Fruit fly (Drosophila melanogaster) whole organism, embryonic: Measurements from ENCODE around the gene LeuRS-m.

ENCODE experiments used
- Atf6 ChIP-seq: fragments of 200-800 bp; sonication (Bioruptor generic); IDR thresholded peaks from 2 replicates; pipeline ENCODE4 v1.3.6; 2022; ENCODE audit warnings: missing biosample characterization, missing genetic modification characterization
- CG11504 ChIP-seq: fragments of 200-800 bp; sonication (Bioruptor generic); optimal IDR thresholded peaks from 3 replicates; lab custom pipeline; 2019; ENCODE audit warnings: missing biosample characterization, mild to moderate bottlenecking, missing genetic modification characterization, moderate library complexity
- CG12659 ChIP-seq: fragments of 200-800 bp; sonication (Bioruptor generic); optimal IDR thresholded peaks from 3 replicates; lab custom pipeline; 2017; ENCODE audit warnings: mild to moderate bottlenecking, missing biosample characterization, missing genetic modification reagents, missing genetic modification characterization
- CG14860 ChIP-seq: fragments of 200-800 bp; sonication (Bioruptor generic); IDR thresholded peaks from 3 replicates; pipeline ENCODE4 v1.3.6; 2022; ENCODE audit warnings: missing biosample characterization, missing genetic modification characterization; ENCODE audit not compliant: partially characterized antibody
- CG17361 ChIP-seq: fragments of 200-800 bp; sonication (Bioruptor generic); IDR thresholded peaks from 3 replicates; pipeline ENCODE4 v1.3.6; 2022; ENCODE audit warnings: missing biosample characterization, missing genetic modification characterization
- CG18599 ChIP-seq: fragments of 200-800 bp; sonication (Bioruptor generic); optimal IDR thresholded peaks from 3 replicates; lab custom pipeline; 2017; ENCODE audit warnings: missing biosample characterization, missing genetic modification characterization, mild to moderate bottlenecking, moderate library complexity, missing genetic modification reagents
- CG31388 ChIP-seq: fragments of 200-800 bp; sonication (Bioruptor generic); optimal IDR thresholded peaks from 2 replicates; lab custom pipeline; 2016; ENCODE audit warnings: missing biosample characterization, missing genetic modification characterization
- CG31441 ChIP-seq: fragments of 200-800 bp; sonication (Bioruptor generic); IDR thresholded peaks from 2 replicates; pipeline ENCODE4 v1.3.6; 2022; ENCODE audit warnings: missing biosample characterization, missing genetic modification characterization
- CG7372 ChIP-seq: fragments of 200-800 bp; sonication (Bioruptor generic); IDR thresholded peaks from 2 replicates; pipeline ENCODE4 v1.3.6; 2022; ENCODE audit warnings: missing biosample characterization, missing genetic modification characterization
- CG7839 ChIP-seq: fragments of 200-800 bp; sonication (Bioruptor generic); optimal IDR thresholded peaks from 3 replicates; lab custom pipeline; 2018; ENCODE audit warnings: missing biosample characterization, mild to moderate bottlenecking, missing genetic modification characterization, moderate library complexity
- CG9215 ChIP-seq: fragments of 200-800 bp; sonication (Bioruptor generic); IDR thresholded peaks from 2 replicates; pipeline ENCODE4 v1.3.6; 2022; ENCODE audit warnings: missing biosample characterization, missing genetic modification characterization
- CG9609 ChIP-seq: fragments of 200-800 bp; sonication (Bioruptor generic); optimal IDR thresholded peaks from 3 replicates; lab custom pipeline; 2016; ENCODE audit warnings: missing biosample characterization, missing genetic modification characterization
- CG9817 ChIP-seq: fragments of 200-800 bp; sonication (Bioruptor generic); optimal IDR thresholded peaks from 2 replicates; lab custom pipeline; 2018; ENCODE audit warnings: missing biosample characterization, mild to moderate bottlenecking, missing genetic modification characterization, moderate library complexity
- Chrac-16 ChIP-seq: fragments of 200-800 bp; sonication (Bioruptor generic); optimal IDR thresholded peaks from 3 replicates; lab custom pipeline; 2016; ENCODE audit warnings: missing biosample characterization, missing genetic modification characterization
- Deaf1 ChIP-seq: fragments of 200-800 bp; optimal IDR thresholded peaks from 3 replicates; lab custom pipeline; 2019; ENCODE audit warnings: missing biosample characterization, mild to moderate bottlenecking, missing genetic modification characterization, moderate library complexity
- Drgx ChIP-seq: fragments of 200-800 bp; sonication (Bioruptor generic); IDR thresholded peaks from 2 replicates; pipeline ENCODE4 v1.3.6; 2022; ENCODE audit warnings: missing biosample characterization, missing genetic modification characterization
- E2f1 ChIP-seq: fragments of 200-800 bp; sonication (Bioruptor generic); IDR thresholded peaks from 2 replicates; pipeline ENCODE4 v1.3.6; 2022; ENCODE audit warnings: missing biosample characterization, missing genetic modification characterization
- Eip74EF ChIP-seq, 2 experiments: fragments of 200-800 bp in 1 of 2; fragments of >200 bp in 1 of 2; sonication (Bioruptor generic) in 1 of 2; optimal IDR thresholded peaks; 2 replicates each; lab custom pipeline; 2017 to 2019; ENCODE audit warnings: missing biosample characterization in 2 of 2, missing genetic modification characterization in 2 of 2, mild to moderate bottlenecking in 1 of 2, moderate library complexity in 1 of 2
- GATAe ChIP-seq: fragments of 200-800 bp; sonication (Bioruptor generic); conservative IDR thresholded peaks from 2 replicates; pipeline ENCODE4 v1.3.6; 2022; ENCODE audit warnings: missing biosample characterization, missing genetic modification characterization
- Hmr ChIP-seq: fragments of 200-800 bp; sonication (Bioruptor generic); optimal IDR thresholded peaks from 3 replicates; lab custom pipeline; 2017; ENCODE audit warnings: mild to moderate bottlenecking, missing biosample characterization, missing genetic modification reagents, missing genetic modification characterization
- Hr51 ChIP-seq, 2 experiments: fragments of 200-800 bp; sonication (Bioruptor generic); optimal IDR thresholded peaks; 2 replicates in 1 of 2; 3 replicates in 1 of 2; lab custom pipeline; 2016 to 2018; ENCODE audit warnings: missing biosample characterization in 2 of 2, missing genetic modification characterization in 2 of 2, mild to moderate bottlenecking in 1 of 2, moderate library complexity in 1 of 2
- Lhr ChIP-seq: fragments of 200-800 bp; sonication (Bioruptor generic); optimal IDR thresholded peaks from 3 replicates; lab custom pipeline; 2017; ENCODE audit warnings: mild to moderate bottlenecking, missing biosample characterization, missing genetic modification reagents, missing genetic modification characterization
- Med ChIP-seq: fragments of 200-800 bp; sonication (Bioruptor generic); peaks from one replicate; lab custom pipeline; 2016; ENCODE audit warnings: missing biosample characterization, missing genetic modification characterization, mild to moderate bottlenecking, inconsistent platforms, moderate library complexity
- Oli ChIP-seq: fragments of 200-800 bp; sonication (Bioruptor generic); optimal IDR thresholded peaks from 2 replicates; lab custom pipeline; 2018; ENCODE audit warnings: missing biosample characterization, mild to moderate bottlenecking, missing genetic modification characterization, moderate library complexity
- Optix ChIP-seq: fragments of 200-800 bp; sonication (Bioruptor generic); IDR thresholded peaks from 3 replicates; pipeline ENCODE4 v1.3.6; 2022; ENCODE audit warnings: missing biosample characterization, missing genetic modification characterization
- PHDP ChIP-seq: fragments of 200-800 bp; sonication (Bioruptor generic); optimal IDR thresholded peaks from 3 replicates; lab custom pipeline; 2018; ENCODE audit warnings: missing biosample characterization, mild to moderate bottlenecking, missing genetic modification characterization, moderate library complexity
- Rfx ChIP-seq: fragments of 200-800 bp; sonication (Bioruptor generic); IDR thresholded peaks from 2 replicates; pipeline ENCODE4 v1.3.6; 2022; ENCODE audit warnings: missing biosample characterization, missing genetic modification characterization
- Trl ChIP-seq, 3 experiments: fragments of >200 bp in 2 of 3; fragments of 200-800 bp in 1 of 3; sonication (Bioruptor generic) in 1 of 3; optimal IDR thresholded peaks; 2 replicates in 1 of 3; 3 replicates in 2 of 3; lab custom pipeline; 2016 to 2017; ENCODE audit warnings: missing biosample characterization in 1 of 3, missing genetic modification characterization in 1 of 3
- bigmax ChIP-seq: fragments of 200-800 bp; sonication (Bioruptor generic); optimal IDR thresholded peaks from 2 replicates; lab custom pipeline; 2018; ENCODE audit warnings: missing biosample characterization, mild to moderate bottlenecking, missing genetic modification characterization
- br ChIP-seq: fragments of >200 bp; optimal IDR thresholded peaks from 2 replicates; lab custom pipeline; 2017
- cas ChIP-seq: fragments of 200-800 bp; sonication (Bioruptor generic); IDR thresholded peaks from 2 replicates; pipeline ENCODE4 v1.3.6; 2022; ENCODE audit warnings: missing biosample characterization, missing genetic modification characterization
- chinmo ChIP-seq: fragments of 200-800 bp; sonication (Bioruptor generic); IDR thresholded peaks from 4 replicates; pipeline ENCODE4 v1.3.6; 2022; ENCODE audit warnings: missing biosample characterization, missing genetic modification characterization; ENCODE audit not compliant: partially characterized antibody
- ci ChIP-seq: fragments of 200-800 bp; sonication (Bioruptor generic); IDR thresholded peaks from 3 replicates; pipeline ENCODE4 v1.3.6; 2022; ENCODE audit warnings: missing biosample characterization, missing genetic modification characterization
- dmrt99B ChIP-seq: fragments of 200-800 bp; sonication (Bioruptor generic); optimal IDR thresholded peaks from 2 replicates; lab custom pipeline; 2018; ENCODE audit warnings: missing biosample characterization, mild to moderate bottlenecking, missing genetic modification characterization, moderate library complexity
- dysf ChIP-seq: fragments of 200-800 bp; sonication (Bioruptor generic); IDR thresholded peaks from 3 replicates; pipeline ENCODE4 v1.3.6; 2022; ENCODE audit warnings: missing biosample characterization, missing genetic modification characterization
- fru ChIP-seq: fragments of >200 bp; optimal IDR thresholded peaks from 2 replicates; lab custom pipeline; 2017
- grau ChIP-seq: fragments of 200-800 bp; optimal IDR thresholded peaks from 3 replicates; lab custom pipeline; 2019; ENCODE audit warnings: missing biosample characterization, mild to moderate bottlenecking, missing genetic modification characterization, moderate library complexity
- gsb-n ChIP-seq: fragments of 200-800 bp; sonication (Bioruptor generic); optimal IDR thresholded peaks from 3 replicates; lab custom pipeline; 2018; ENCODE audit warnings: missing biosample characterization, mild to moderate bottlenecking, missing genetic modification characterization
- insv ChIP-seq, 2 experiments: fragments of 200-800 bp; sonication (Bioruptor generic); optimal IDR thresholded peaks; 3 replicates each; lab custom pipeline; 2016 to 2018; ENCODE audit warnings: missing biosample characterization in 2 of 2, missing genetic modification characterization in 2 of 2
- lab ChIP-seq: fragments of 200-800 bp; sonication (Bioruptor generic); optimal IDR thresholded peaks from 3 replicates; lab custom pipeline; 2017; ENCODE audit warnings: missing biosample characterization, missing genetic modification characterization, mild to moderate bottlenecking, moderate library complexity, missing genetic modification reagents
- peb ChIP-seq: fragments of 200-800 bp; sonication (Bioruptor generic); IDR thresholded peaks from 2 replicates; pipeline ENCODE4 v1.3.6; 2022; ENCODE audit warnings: missing biosample characterization, missing genetic modification characterization
- pnt ChIP-seq: fragments of 200-800 bp; sonication (Bioruptor generic); optimal IDR thresholded peaks from 3 replicates; lab custom pipeline; 2016; ENCODE audit warnings: missing biosample characterization, missing genetic modification characterization
- pros ChIP-seq: fragments of 200-800 bp; sonication (Bioruptor generic); optimal IDR thresholded peaks from 3 replicates; lab custom pipeline; 2019; ENCODE audit warnings: missing biosample characterization, mild to moderate bottlenecking, missing genetic modification characterization, moderate library complexity
- slbo ChIP-seq: fragments of 200-800 bp; sonication (Bioruptor generic); IDR thresholded peaks from 2 replicates; pipeline ENCODE4 v1.3.6; 2022; ENCODE audit warnings: missing biosample characterization, missing genetic modification characterization
- sug ChIP-seq: fragments of 200-800 bp; optimal IDR thresholded peaks from 2 replicates; lab custom pipeline; 2019; ENCODE audit warnings: missing biosample characterization, mild to moderate bottlenecking, missing genetic modification characterization, moderate library complexity
- trem ChIP-seq: fragments of 200-800 bp; optimal IDR thresholded peaks from 3 replicates; lab custom pipeline; 2019; ENCODE audit warnings: missing biosample characterization, mild to moderate bottlenecking, missing genetic modification characterization, moderate library complexity

Gene LeuRS-m

DNA sequence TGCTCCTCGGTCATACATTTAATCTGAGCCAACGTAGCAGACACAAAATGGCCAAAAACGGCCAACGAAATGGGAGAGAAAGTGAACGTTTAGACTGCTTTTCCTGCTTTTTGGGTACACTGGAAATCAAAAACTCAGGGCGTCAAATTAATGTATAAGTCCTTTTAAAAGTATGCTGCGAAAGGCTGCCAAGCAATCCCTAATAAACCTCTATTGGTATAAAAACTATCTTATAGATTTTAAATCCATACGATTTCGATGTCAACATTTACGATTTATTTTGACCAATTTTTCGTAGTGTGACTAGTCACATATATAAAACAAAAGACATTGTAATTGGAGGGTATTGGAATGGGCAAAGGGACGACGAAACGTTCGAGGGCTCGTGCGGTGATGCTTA lies 19.1 kb downstream of the LeuRS-m start (continued):
- TF ChIP-seq Hmr (GFP tag; lab: Kevin White, UChicago) (peak; percentile 23), CG7839 (tag; lab: Kevin White, UChicago) (no peak), CG31441 (GFP tag; lab: Robert Waterston, UW) (no peak), peb (GFP tag; lab: Robert Waterston, UW) (no peak), Optix (GFP tag; lab: Robert Waterston, UW) (no peak), CG9609 (GFP tag; lab: Kevin White, UChicago) (no peak), lab (GFP tag; lab: Kevin White, UChicago) (peak; percentile 28), trem (no peak), CG12659 (GFP tag; lab: Kevin White, UChicago) (no peak), GATAe (GFP tag; lab: Robert Waterston, UW) (no peak), E2f1 (GFP tag; lab: Robert Waterston, UW) (no peak), Med (GFP tag; lab: Kevin White, UChicago) (peak; percentile 64), CG14860 (GFP tag; lab: Robert Waterston, UW) (no peak), ci (0 out of 3 replicates have a peak, but pooled peaks have one; percentile 6), chinmo (no peak), Oli (tag; lab: Kevin White, UChicago) (no peak)

DNA sequence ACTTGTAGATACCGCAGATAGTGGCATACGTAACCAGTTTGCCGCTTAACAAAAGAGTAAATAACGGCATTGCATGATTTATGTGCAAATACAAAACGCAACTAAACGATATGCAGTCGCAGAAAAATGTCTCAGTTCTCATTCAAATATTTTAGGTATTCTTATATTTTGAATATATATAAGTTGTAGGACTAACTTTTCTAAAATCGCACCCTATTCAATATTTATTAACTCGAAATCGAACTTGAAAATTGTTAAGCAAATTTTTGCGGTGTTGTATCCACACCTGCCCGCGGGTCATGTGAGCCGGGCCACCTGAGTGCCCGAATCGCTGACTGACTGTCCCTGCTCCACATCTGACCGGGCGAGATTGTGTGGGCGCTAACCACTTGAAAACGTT lies 22.4 kb downstream of the LeuRS-m start:
- TF ChIP-seq Chrac-16 (no peak), pnt (GFP tag; lab: Kevin White, UChicago) (no peak), Drgx (GFP tag; lab: Robert Waterston, UW) (peak; percentile 50; the same call in 1 of the 2 replicates), br (lab: Kevin White, UChicago) (no peak), Atf6 (GFP tag; lab: Robert Waterston, UW) (no peak), CG31388 (GFP tag; lab: Kevin White, UChicago) (no peak), bigmax (GFP tag; lab: Kevin White, UChicago) (no peak)

DNA sequence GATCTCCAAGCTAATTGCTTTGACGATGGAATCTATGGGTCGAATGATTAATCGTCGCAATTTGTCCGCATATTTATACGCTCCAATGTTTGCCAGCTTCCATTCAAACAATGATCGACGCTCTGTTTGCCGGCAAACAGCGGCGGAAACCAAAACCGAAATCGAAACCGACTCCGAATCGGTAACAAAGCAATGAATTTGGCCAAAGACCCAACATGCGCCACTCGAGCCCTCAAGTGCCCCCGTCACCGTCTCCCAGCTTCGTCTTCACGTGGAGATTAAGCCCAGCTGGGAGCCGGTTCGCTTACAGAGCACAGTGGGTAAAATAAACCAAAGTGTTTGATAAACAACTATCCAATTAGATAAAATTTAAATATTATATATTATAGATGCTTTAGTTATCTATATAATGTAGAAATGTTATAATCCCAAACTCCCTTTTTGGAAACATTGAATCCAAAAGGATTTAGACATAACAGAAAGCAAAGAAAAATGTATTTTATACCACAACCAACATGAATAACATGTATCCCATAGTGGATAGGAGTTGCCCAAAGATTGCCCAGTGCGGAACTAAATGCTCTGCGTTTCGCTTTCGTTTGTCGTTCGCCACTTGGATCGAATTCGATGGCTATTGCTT lies 26.9 kb downstream of the LeuRS-m start, which contains the start of gene CG32237:
Gene CG32237 (minus strand): TSS at position 51 of the 640 bp plus-strand sequence.
- TF ChIP-seq CG9817 (peak; percentile 31), CG7839 (tag; lab: Kevin White, UChicago) (peak; percentile 49), cas (GFP tag; lab: Robert Waterston, UW) (no peak), Hmr (GFP tag; lab: Kevin White, UChicago) (peak; percentile 50), sug (tag; lab: Kevin White, UChicago) (peak; percentile 14), PHDP (tag; lab: Kevin White, UChicago) (peak; percentile 56), CG17361 (0 out of 3 replicates have a peak, but pooled peaks have one; percentile 19), Hr51 (GFP tag; optimal IDR thresholded peaks at IDR 0.05; lab: Kevin White, UChicago) (peak in 1 of 2 experiments; percentile 64), dmrt99B (tag; lab: Kevin White, UChicago) (peak; percentile 47), CG7372 (GFP tag; lab: Robert Waterston, UW) (0 out of 2 replicates have a peak, but pooled peaks have one; percentile 9), lab (GFP tag; lab: Kevin White, UChicago) (peak; percentile 14), CG11504 (tag; lab: Kevin White, UChicago) (peak; percentile 40), dysf (GFP tag; lab: Robert Waterston, UW) (peak; percentile 48; the same call in 1 of the 3 replicates), slbo (GFP tag; lab: Robert Waterston, UW) (peak; percentile 32; the same call in 1 of the 2 replicates), CG18599 (GFP tag; lab: Kevin White, UChicago) (peak; percentile 11), CG9215 (GFP tag; lab: Robert Waterston, UW) (no peak), Deaf1 (peak; percentile 24), pros (GFP tag; lab: Kevin White, UChicago) (no peak), grau (tag; lab: Kevin White, UChicago) (peak; percentile 47), Eip74EF (GFP tag; optimal IDR thresholded peaks at IDR 0.05; lab: Kevin White, UChicago) (peak in 1 of 2 experiments; percentile 69), Rfx (GFP tag; lab: Robert Waterston, UW) (peak; percentile 57), Lhr (no peak), pnt (GFP tag; lab: Kevin White, UChicago) (no peak), insv (GFP tag; optimal IDR thresholded peaks at IDR 0.05; lab: Kevin White, UChicago) (no peak), Trl (optimal IDR thresholded peaks at IDR 0.05; lab: Kevin White, UChicago) (no peak), Trl (GFP tag; optimal IDR thresholded peaks at IDR 0.05; lab: Kevin White, UChicago) (no peak), gsb-n (tag; lab: Kevin White, UChicago) (peak; percentile 27), fru (no peak)
